Worm (Caenorhabditis elegans) whole organism, L4 larva: Measurements from ENCODE around the gene srz-90.

ENCODE experiments used
- D1046.2 ChIP-seq: fragments of 200-800 bp; sonication (Bioruptor generic); IDR thresholded peaks from 2 replicates; pipeline ENCODE4 v1.3.6; 2022; ENCODE audit warnings: missing genetic modification characterization, missing compliant biosample characterization
- F10B5.3 ChIP-seq: sonication (generic microtip); optimal IDR thresholded peaks from 2 replicates; lab custom pipeline; 2016; ENCODE audit warnings: mild to moderate bottlenecking, missing genetic modification characterization, missing compliant biosample characterization
- F49E8.2 ChIP-seq: sonication (generic microtip); optimal IDR thresholded peaks from 2 replicates; lab custom pipeline; 2016; ENCODE audit warnings: missing compliant biosample characterization, mild to moderate bottlenecking, missing genetic modification characterization, borderline replicate concordance
- R02D3.7 ChIP-seq: fragments of 150-350 bp; sonication (generic microtip); optimal IDR thresholded peaks from 3 replicates; lab custom pipeline; 2014; ENCODE audit warnings: missing biosample characterization, missing genetic modification characterization
- T26A8.4 ChIP-seq: fragments of 200-800 bp; sonication (Bioruptor generic); IDR thresholded peaks from 2 replicates; pipeline ENCODE4 v1.3.6; 2022; ENCODE audit warnings: missing genetic modification characterization, missing compliant biosample characterization
- Y105C5A.15 ChIP-seq: fragments of 200-800 bp; sonication (Bioruptor generic); IDR thresholded peaks from 2 replicates; pipeline ENCODE4 v1.3.6; 2022; ENCODE audit warnings: missing genetic modification characterization, missing compliant biosample characterization
- Y5F2A.4 ChIP-seq: fragments of 200-800 bp; sonication (Bioruptor generic); optimal IDR thresholded peaks from 2 replicates; lab custom pipeline; 2018; ENCODE audit warnings: mild to moderate bottlenecking, missing genetic modification characterization, missing compliant biosample characterization
- aha-1 ChIP-seq: fragments of 150-350 bp; peaks from one replicate; lab custom pipeline; 2014; ENCODE audit warnings: missing biosample characterization, missing genetic modification characterization
- ama-1 ChIP-seq: fragments of 150-350 bp; optimal IDR thresholded peaks from 2 replicates; lab custom pipeline; 2014; ENCODE audit warnings: inconsistent platforms, mixed read lengths
- arid-1 ChIP-seq: fragments of 200-800 bp; sonication (Bioruptor generic); conservative IDR thresholded peaks from 2 replicates; pipeline ENCODE4 v1.3.6; 2022; ENCODE audit warnings: missing genetic modification reagents, missing genetic modification characterization, missing compliant biosample characterization
- ceh-28 ChIP-seq: fragments of 150-350 bp; optimal IDR thresholded peaks from 2 replicates; lab custom pipeline; 2014; ENCODE audit warnings: missing biosample characterization, missing genetic modification reagents, missing genetic modification characterization
- ceh-32 ChIP-seq: sonication (generic microtip); optimal IDR thresholded peaks from 2 replicates; lab custom pipeline; 2016; ENCODE audit warnings: mild to moderate bottlenecking, missing genetic modification characterization, missing compliant biosample characterization; ENCODE audit not compliant: poor library complexity
- ceh-44 ChIP-seq: fragments of 200-800 bp; sonication (Bioruptor generic); IDR thresholded peaks from 2 replicates; pipeline ENCODE4 v1.3.6; 2022; ENCODE audit warnings: missing genetic modification reagents, missing genetic modification characterization, missing compliant biosample characterization
- ces-1 ChIP-seq: fragments of 150-350 bp; sonication (generic microtip); optimal IDR thresholded peaks from 4 replicates; lab custom pipeline; 2014; ENCODE audit warnings: missing biosample characterization, missing genetic modification reagents, missing genetic modification characterization
- daf-16 ChIP-seq, 3 experiments: sonication (generic microtip); optimal IDR thresholded peaks; 2 replicates each; lab custom pipeline; 2016 to 2017; ENCODE audit warnings: missing genetic modification characterization in 3 of 3, missing genetic modification reagents in 3 of 3, mild to moderate bottlenecking in 2 of 3, missing compliant biosample characterization in 2 of 3, missing biosample characterization in 1 of 3, moderate library complexity in 1 of 3
- daf-8 ChIP-seq: fragments of 200-800 bp; sonication (Bioruptor generic); IDR thresholded peaks from 2 replicates; pipeline ENCODE4 v1.3.6; 2022; ENCODE audit warnings: missing genetic modification characterization, missing compliant biosample characterization
- dmd-6 ChIP-seq: fragments of 200-800 bp; sonication (Bioruptor generic); IDR thresholded peaks from 2 replicates; pipeline ENCODE4 v1.3.6; 2022; ENCODE audit warnings: missing genetic modification reagents, missing genetic modification characterization, missing compliant biosample characterization
- dpl-1 ChIP-seq: fragments of 150-350 bp; optimal IDR thresholded peaks from 2 replicates; lab custom pipeline; 2014; ENCODE audit warnings: missing biosample characterization, missing genetic modification reagents, missing genetic modification characterization
- hif-1 ChIP-seq, 2 experiments: sonication (generic microtip); optimal IDR thresholded peaks; 2 replicates each; lab custom pipeline; 2016 to 2017; ENCODE audit warnings: missing compliant biosample characterization in 2 of 2, missing genetic modification characterization in 2 of 2, missing genetic modification reagents in 2 of 2, missing genotype in 2 of 2, mild to moderate bottlenecking in 1 of 2
- lin-1 ChIP-seq: fragments of 200-800 bp; sonication (Bioruptor generic); IDR thresholded peaks from 2 replicates; pipeline ENCODE4 v1.3.6; 2022; ENCODE audit warnings: missing genetic modification reagents, missing genetic modification characterization, missing compliant biosample characterization
- lin-13 ChIP-seq: fragments of 150-350 bp; optimal IDR thresholded peaks from 2 replicates; lab custom pipeline; 2014; ENCODE audit warnings: missing biosample characterization, missing genetic modification reagents, missing genetic modification characterization
- lin-29 ChIP-seq: fragments of 200-800 bp; sonication (Bioruptor generic); IDR thresholded peaks from 2 replicates; pipeline ENCODE4 v1.3.6; 2022; ENCODE audit warnings: missing genetic modification reagents, missing genetic modification characterization, missing compliant biosample characterization
- lsy-2 ChIP-seq, 2 experiments: fragments of 150-350 bp in 1 of 2; sonication (generic microtip) in 1 of 2; optimal IDR thresholded peaks; 2 replicates each; lab custom pipeline; 2014 to 2017; ENCODE audit warnings: missing biosample characterization in 2 of 2, missing genetic modification characterization in 2 of 2
- madf-5 ChIP-seq, 2 experiments: fragments of 200-800 bp; sonication (Bioruptor generic); IDR thresholded peaks; 2 replicates each; pipeline ENCODE4 v1.3.6; 2022; ENCODE audit warnings: missing compliant biosample characterization in 2 of 2, missing genetic modification characterization in 2 of 2
- mdl-1 ChIP-seq, 2 experiments: fragments of 150-350 bp in 1 of 2; sonication (generic microtip) in 1 of 2; optimal IDR thresholded peaks; 2 replicates each; lab custom pipeline; 2014 to 2017; ENCODE audit warnings: missing biosample characterization in 2 of 2, missing genetic modification characterization in 2 of 2
- mxl-3 ChIP-seq: fragments of 200-800 bp; sonication (Bioruptor generic); optimal IDR thresholded peaks from 2 replicates; lab custom pipeline; 2018; ENCODE audit warnings: mild to moderate bottlenecking, missing genetic modification characterization, missing compliant biosample characterization
- nhr-102 ChIP-seq: sonication (generic microtip); optimal IDR thresholded peaks from 2 replicates; lab custom pipeline; 2016; ENCODE audit warnings: mild to moderate bottlenecking, missing genetic modification characterization, moderate library complexity, missing compliant biosample characterization
- nhr-237 ChIP-seq: sonication (generic microtip); optimal IDR thresholded peaks from 2 replicates; lab custom pipeline; 2017; ENCODE audit warnings: missing biosample characterization, missing genetic modification characterization
- nhr-41 ChIP-seq: fragments of 200-800 bp; sonication (Bioruptor generic); IDR thresholded peaks from 2 replicates; pipeline ENCODE4 v1.3.6; 2022; ENCODE audit warnings: missing genetic modification reagents, missing genetic modification characterization, missing compliant biosample characterization
- nhr-48 ChIP-seq: sonication (generic microtip); optimal IDR thresholded peaks from 2 replicates; lab custom pipeline; 2016; ENCODE audit warnings: mild to moderate bottlenecking, missing genetic modification characterization, missing compliant biosample characterization
- pha-4 ChIP-seq, 2 experiments: fragments of 150-350 bp in 1 of 2; fragments of 200-800 bp in 1 of 2; sonication (Bioruptor generic) in 1 of 2; IDR thresholded peaks in 1 of 2; optimal IDR thresholded peaks in 1 of 2; 2 replicates each; pipeline versions ENCODE4 v1.3.6 to Lab custom; 2014 to 2022; ENCODE audit warnings: missing genetic modification characterization in 2 of 2, missing genetic modification reagents in 2 of 2, missing biosample characterization in 1 of 2, missing compliant biosample characterization in 1 of 2
- php-3 ChIP-seq: fragments of 200-800 bp; sonication (Bioruptor generic); IDR thresholded peaks from 2 replicates; pipeline ENCODE4 v1.3.6; 2022; ENCODE audit warnings: missing genetic modification reagents, missing genetic modification characterization, missing compliant biosample characterization
- rbr-2 ChIP-seq: sonication (generic microtip); optimal IDR thresholded peaks from 2 replicates; lab custom pipeline; 2016; ENCODE audit warnings: missing genotype, missing genetic modification characterization, missing compliant biosample characterization
- saeg-2 ChIP-seq: fragments of 200-800 bp; sonication (Bioruptor generic); IDR thresholded peaks from 2 replicates; pipeline ENCODE4 v1.3.6; 2022; ENCODE audit warnings: missing genetic modification reagents, missing genetic modification characterization, missing compliant biosample characterization
- set-16 ChIP-seq: fragments of 200-800 bp; sonication (Bioruptor generic); IDR thresholded peaks from 2 replicates; pipeline ENCODE4 v1.3.6; 2022; ENCODE audit warnings: missing genetic modification reagents, missing genetic modification characterization, missing compliant biosample characterization
- snpc-1.2 ChIP-seq: fragments of 200-800 bp; sonication (Bioruptor generic); IDR thresholded peaks from 2 replicates; pipeline ENCODE4 v1.3.6; 2022; ENCODE audit warnings: missing genetic modification reagents, missing genetic modification characterization, missing compliant biosample characterization
- snpc-4 ChIP-seq: fragments of 150-350 bp; optimal IDR thresholded peaks from 2 replicates; lab custom pipeline; 2014; ENCODE audit warnings: missing biosample characterization, missing genetic modification characterization
- spr-3 ChIP-seq: fragments of 200-800 bp; sonication (Bioruptor generic); optimal IDR thresholded peaks from 2 replicates; lab custom pipeline; 2018; ENCODE audit warnings: mild to moderate bottlenecking, missing genetic modification characterization, missing compliant biosample characterization
- tag-97 ChIP-seq: fragments of 200-800 bp; sonication (Bioruptor generic); IDR thresholded peaks from 2 replicates; pipeline ENCODE4 v1.3.6; 2022; ENCODE audit warnings: missing genetic modification characterization, missing compliant biosample characterization

srz-90 gene

DNA sequence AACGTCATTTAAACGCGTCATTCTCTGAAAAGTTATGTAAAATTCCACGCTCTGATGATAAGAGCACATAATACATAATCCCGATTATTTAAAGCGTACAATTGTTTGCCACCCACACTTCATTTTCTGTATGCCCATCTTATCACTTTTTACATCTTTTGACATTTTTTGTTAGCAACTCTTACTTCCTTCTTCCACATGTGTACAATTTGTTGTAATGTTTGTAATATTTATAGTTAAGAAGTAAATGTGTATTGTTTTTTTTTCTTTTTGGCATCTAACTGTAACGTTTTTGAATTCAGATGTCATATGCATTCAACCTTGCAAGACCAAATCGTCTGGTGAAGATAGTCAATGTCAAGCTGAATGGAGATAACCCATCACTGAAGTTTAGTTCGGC is 7.1 kb upstream of the srz-90 start, which contains the start of gene fbxa-136:
Gene fbxa-136 (plus strand): TSS at position 301 of the 400 bp plus-strand sequence.
- TF ChIP-seq D1046.2 (GFP tag; lab: Robert Waterston, UW) (no peak), tag-97 (GFP tag; lab: Robert Waterston, UW) (no peak), arid-1 (GFP tag; lab: Robert Waterston, UW) (no peak), saeg-2 (GFP tag; lab: Robert Waterston, UW) (no peak), ama-1 (lab: Kevin White, UChicago) (no peak), nhr-41 (GFP tag; lab: Robert Waterston, UW) (no peak), dmd-6 (GFP tag; lab: Robert Waterston, UW) (no peak), T26A8.4 (GFP tag; lab: Robert Waterston, UW) (no peak), F49E8.2 (no peak), pha-4 (GFP tag; IDR thresholded peaks at IDR 0.05; lab: Robert Waterston, UW) (no peak), pha-4 (tag; optimal IDR thresholded peaks at IDR 0.05; lab: Kevin White, UChicago) (no peak), lin-13 (GFP tag; lab: Kevin White, UChicago) (no peak), nhr-48 (tag; lab: Kevin White, UChicago) (no peak), ceh-28 (no peak), nhr-102 (tag; lab: Kevin White, UChicago) (no peak), lsy-2 (tag; optimal IDR thresholded peaks at IDR 0.05; lab: Kevin White, UChicago) (no peak)

DNA sequence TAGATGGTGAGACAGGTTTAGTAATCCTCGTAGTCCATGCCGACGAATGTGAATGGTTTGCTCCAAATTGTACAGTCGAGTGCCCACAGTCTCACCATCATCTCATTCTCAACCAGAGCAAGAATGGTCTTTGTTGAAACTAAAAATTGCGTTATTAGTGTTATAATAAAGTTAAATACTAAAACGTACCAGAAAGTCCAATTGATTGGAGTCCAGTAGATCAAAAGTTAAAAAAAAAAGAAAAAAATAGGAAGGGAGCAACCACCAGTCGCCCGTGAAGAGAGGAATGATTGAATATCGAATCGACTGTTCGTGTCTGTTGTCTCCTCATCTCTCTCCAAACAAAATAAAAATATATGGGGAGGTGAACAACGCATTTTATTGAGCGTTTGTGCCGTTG is 2.7 kb downstream of the srz-90 start, which contains the start of gene C18D4.12:
Gene C18D4.12 (minus strand): TSS at position 101 of the 400 bp plus-strand sequence.
- TF ChIP-seq ceh-32 (tag; lab: Kevin White, UChicago) (no peak), aha-1 (peak; percentile 8), php-3 (GFP tag; lab: Robert Waterston, UW) (no peak), daf-8 (GFP tag; lab: Robert Waterston, UW) (no peak), ama-1 (lab: Kevin White, UChicago) (no peak)

DNA sequence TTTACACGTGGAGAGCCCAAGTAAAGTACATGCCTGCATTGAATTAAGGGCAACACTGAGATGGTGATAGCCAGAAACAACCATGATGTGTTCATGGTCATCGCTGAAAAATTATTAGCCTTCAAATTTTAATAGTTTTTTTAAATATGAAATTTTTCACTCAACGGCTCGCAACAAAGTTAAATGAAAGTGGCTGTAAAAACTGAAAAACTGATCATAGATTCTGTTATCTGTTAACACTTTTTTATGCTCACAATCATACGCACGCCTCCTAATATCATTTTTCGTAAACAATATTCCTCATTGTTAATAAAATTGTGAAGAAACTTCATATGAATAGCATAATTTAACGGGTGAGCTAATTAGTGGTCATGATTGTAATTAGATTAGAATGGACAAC is 3.6 kb downstream of the srz-90 start, which contains the start of gene C18D4.4:
Gene C18D4.4 (minus strand): TSS at position 101 of the 400 bp plus-strand sequence.
- TF ChIP-seq set-16 (GFP tag; lab: Robert Waterston, UW) (no peak), hif-1 (tag; optimal IDR thresholded peaks at IDR 0.05; lab: Kevin White, UChicago) (no peak), F10B5.3 (tag; lab: Kevin White, UChicago) (no peak), Y105C5A.15 (no peak), Y5F2A.4 (no peak), spr-3 (GFP tag; lab: Kevin White, UChicago) (no peak), mdl-1 (tag; optimal IDR thresholded peaks at IDR 0.05; lab: Kevin White, UChicago) (no peak), ceh-44 (GFP tag; lab: Robert Waterston, UW) (no peak)

DNA sequence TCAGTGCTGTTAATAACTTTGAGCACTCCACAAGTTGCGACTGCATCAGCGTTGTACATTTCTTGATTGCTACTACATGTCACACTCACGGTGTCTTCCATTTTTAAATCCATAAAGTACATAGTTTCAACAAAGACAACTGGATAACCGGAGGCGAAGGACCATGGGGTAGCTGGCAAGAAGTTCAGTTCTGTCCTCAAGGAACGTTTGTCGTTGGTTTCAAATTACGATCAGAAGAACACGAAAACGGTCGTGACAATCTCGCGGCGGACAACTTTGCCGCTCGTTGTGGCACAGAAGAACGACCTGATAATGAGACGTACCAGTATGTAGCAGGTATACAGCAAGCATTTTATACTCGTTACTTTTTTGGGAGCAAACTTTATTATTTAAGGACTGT is 4.9 kb downstream of the srz-90 start, which contains the start of gene C18D4.3:
Gene C18D4.3 (minus strand): TSS at position 101 of the 400 bp plus-strand sequence.
- TF ChIP-seq dpl-1 (no peak), lin-1 (GFP tag; lab: Robert Waterston, UW) (no peak), rbr-2 (no peak), R02D3.7 (no peak), nhr-102 (tag; lab: Kevin White, UChicago) (no peak), ces-1 (GFP tag; lab: Kevin White, UChicago) (no peak), saeg-2 (GFP tag; lab: Robert Waterston, UW) (no peak), daf-8 (GFP tag; lab: Robert Waterston, UW) (no peak), snpc-4 (tag; lab: Kevin White, UChicago) (no peak), lin-29 (GFP tag; lab: Robert Waterston, UW) (no peak), nhr-237 (no peak), mxl-3 (GFP tag; lab: Kevin White, UChicago) (no peak), madf-5 (GFP tag; IDR thresholded peaks at IDR 0.05; lab: Robert Waterston, UW) (no peak), snpc-1.2 (GFP tag; lab: Robert Waterston, UW) (no peak), daf-16 (GFP tag; optimal IDR thresholded peaks at IDR 0.05; lab: Kevin White, UChicago) (no peak), daf-16 (tag; optimal IDR thresholded peaks at IDR 0.05; lab: Kevin White, UChicago) (no peak)
